Worm (Caenorhabditis elegans): Measurements from ENCODE around the gene F55B12.2.

F55B12.2 gene

ce11 chrV:13827920-13828319 lies 11.1 kb upstream of the F55B12.2 start, which contains the start of gene nrf-5:
TSS of gene nrf-5 (plus strand) at chrV:13828267.
- TF ChIP-seq unc-62 (GFP tag; optimal IDR thresholded peaks at IDR 0.05): no peak

ce11 chrV:13822752-13823151 lies 6.0 kb upstream of the F55B12.2 start, which contains the start of gene hpo-31:
TSS of gene hpo-31 (plus strand) at chrV:13823052.
- TF ChIP-seq unc-62 (GFP tag; optimal IDR thresholded peaks at IDR 0.05): no peak

DNA sequence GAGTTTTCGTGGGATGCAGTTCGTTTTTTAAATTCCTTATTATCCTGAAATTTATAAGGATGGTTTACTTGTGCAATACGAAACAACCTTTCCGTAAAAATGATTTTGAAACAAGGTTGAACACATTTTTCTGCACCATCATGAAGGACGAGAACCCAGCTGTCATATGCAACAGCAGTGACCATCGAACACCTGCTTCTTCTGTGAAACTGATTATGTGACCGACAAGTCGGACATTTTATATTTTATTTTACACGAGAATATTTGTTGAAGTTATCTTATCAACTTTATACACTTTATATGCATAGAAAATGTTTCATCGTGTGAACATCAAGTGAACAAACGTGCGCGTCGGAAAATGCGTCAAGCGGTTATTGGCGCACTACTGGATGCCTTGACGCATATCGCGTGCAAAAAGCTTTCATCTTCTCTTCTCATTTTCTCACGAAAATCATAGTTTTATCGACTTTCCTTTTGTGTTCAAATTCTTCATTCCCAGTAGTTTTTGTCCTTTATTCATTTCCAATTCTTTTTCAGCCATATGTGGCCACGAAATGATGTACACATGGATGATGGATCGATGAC lies 2.1 kb upstream of the F55B12.2 start, which contains the start of gene sel-10:
TSS of gene sel-10 (plus strand) at position 538 of the 585 bp plus-strand sequence.
- TF ChIP-seq unc-62 (GFP tag; optimal IDR thresholded peaks at IDR 0.05): no peak

DNA sequence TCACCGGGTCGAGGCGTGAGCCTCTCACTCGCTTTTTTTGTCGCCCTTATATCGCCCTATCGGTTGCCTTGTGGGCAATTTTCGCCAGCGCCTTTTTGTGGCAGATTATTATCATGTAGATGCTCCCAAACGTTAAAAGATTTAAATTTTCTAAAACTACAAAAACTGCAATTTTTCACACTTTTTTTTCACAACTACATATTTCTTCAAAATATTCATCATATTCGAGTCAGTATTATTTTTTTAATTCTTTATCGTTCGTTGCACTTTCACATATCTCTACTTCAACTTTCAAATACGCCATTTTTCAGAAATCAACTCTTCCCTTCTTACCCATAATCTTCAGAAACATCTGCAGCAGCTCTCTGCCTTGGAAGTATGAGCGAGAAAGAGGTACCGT lies 3.8 kb downstream of the F55B12.2 start, which contains the start of gene ceh-24:
TSS of gene ceh-24 (plus strand) at position 301 of the 400 bp plus-strand sequence.
- no peak for TF ChIP-seq unc-62 (GFP tag; optimal IDR thresholded peaks at IDR 0.05)

DNA sequence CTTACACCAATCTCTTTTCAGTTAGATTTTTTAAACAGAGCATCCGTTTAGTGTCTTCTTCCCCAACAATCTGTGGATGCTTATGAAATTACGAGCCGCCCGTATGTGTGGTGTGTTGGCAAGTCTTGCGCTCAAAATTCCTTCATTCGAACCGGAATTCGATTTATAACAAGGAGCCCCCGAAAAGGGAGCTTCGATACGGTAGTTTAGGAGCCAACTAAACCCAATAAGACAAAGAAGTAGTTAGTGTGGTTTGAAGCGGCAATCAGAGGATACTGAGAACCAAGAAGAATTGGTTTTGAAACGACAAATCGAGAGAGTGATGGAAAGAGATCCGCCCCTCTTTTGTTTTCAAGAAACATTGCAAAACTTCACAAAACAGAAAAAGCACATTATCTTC lies 4.4 kb downstream of the F55B12.2 start:
- no peak for TF ChIP-seq unc-62 (GFP tag; optimal IDR thresholded peaks at IDR 0.05)

- no peak for TF ChIP-seq unc-62 (GFP tag; optimal IDR thresholded peaks at IDR 0.05)
Measured at ce11 chrV:13808462-13808867, 8.3 kb downstream of the F55B12.2 start.

- no peak for TF ChIP-seq unc-62 (GFP tag; optimal IDR thresholded peaks at IDR 0.05)
Measured at ce11 chrV:13807232-13807631, 9.5 kb downstream of the F55B12.2 start, which contains the start of gene swan-1. TSS of gene swan-1 (minus strand) at chrV:13807237.

- TF ChIP-seq unc-62 (GFP tag; optimal IDR thresholded peaks at IDR 0.05): no peak
Measured at ce11 chrV:13803902-13804301, 12.9 kb downstream of the F55B12.2 start, which contains the start of gene swan-2. TSS of gene swan-2 (minus strand) at chrV:13804281.

DNA sequence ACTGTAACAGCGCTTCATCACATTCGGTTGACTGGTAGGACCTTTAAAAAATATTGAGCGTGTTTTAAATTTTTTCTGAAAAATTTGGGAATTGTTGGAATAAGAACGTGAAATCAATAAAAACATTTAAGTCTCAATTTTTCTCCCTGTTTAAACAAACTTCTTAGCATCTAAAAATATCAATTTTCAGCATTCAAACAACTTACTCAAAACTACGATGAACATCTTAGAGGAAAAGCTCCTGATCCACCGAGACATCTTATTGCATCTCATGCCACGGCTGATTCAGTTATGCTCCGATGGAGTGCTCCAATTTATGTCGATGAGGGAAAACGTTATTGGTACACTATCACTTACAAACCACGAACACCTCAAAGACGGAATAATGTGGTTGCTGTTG lies 17.6 kb downstream of the F55B12.2 start:
- TF ChIP-seq unc-62 (GFP tag; optimal IDR thresholded peaks at IDR 0.05): no peak

- TF ChIP-seq unc-62 (GFP tag; optimal IDR thresholded peaks at IDR 0.05): no peak
Measured at ce11 chrV:13796246-13796776, 20.5 kb downstream of the F55B12.2 start, which contains the start of gene twk-32. TSS of gene twk-32 (plus strand) at chrV:13796641.

- no peak for TF ChIP-seq unc-62 (GFP tag; optimal IDR thresholded peaks at IDR 0.05)
Measured at ce11 chrV:13794046-13794445, 22.7 kb downstream of the F55B12.2 start.

DNA sequence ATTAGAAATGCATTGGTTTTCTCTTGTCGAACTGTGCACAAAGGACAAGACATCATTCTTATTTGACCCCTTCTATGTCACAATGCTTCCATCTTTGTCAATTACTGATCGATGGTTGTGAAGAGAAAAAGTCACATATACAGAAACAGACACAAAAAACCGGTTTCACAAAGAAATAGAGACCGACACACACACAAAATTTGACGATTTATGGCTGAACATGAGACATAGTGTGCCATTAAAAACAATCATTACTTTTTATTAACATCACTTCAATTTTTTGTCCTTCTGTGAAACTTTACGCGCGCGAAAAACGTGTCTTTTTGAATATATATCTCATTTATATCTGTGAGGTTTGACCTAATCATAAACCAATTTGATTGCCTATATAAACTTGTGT lies 26.2 kb downstream of the F55B12.2 start:
- no peak for TF ChIP-seq unc-62 (GFP tag; optimal IDR thresholded peaks at IDR 0.05)

DNA sequence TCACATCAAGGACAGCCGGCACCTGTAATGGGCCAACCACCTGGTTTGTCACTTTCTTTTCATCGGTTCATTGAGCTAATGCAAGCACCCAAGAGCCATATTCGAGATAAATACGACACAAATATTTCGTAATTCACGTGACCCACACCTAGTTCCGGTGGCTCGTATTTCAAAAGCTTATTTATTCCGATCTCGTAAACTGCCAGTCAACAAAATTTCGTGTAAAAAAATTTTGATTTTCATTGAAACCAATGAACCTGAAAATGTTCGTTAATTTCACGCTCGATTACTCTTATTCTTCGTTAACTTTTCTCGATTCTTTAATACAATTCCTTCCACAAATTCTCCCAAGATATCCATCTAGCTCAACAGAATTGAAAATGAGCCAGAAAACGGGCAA lies 26.7 kb downstream of the F55B12.2 start:
- TF ChIP-seq unc-62 (GFP tag; optimal IDR thresholded peaks at IDR 0.05): no peak

DNA sequence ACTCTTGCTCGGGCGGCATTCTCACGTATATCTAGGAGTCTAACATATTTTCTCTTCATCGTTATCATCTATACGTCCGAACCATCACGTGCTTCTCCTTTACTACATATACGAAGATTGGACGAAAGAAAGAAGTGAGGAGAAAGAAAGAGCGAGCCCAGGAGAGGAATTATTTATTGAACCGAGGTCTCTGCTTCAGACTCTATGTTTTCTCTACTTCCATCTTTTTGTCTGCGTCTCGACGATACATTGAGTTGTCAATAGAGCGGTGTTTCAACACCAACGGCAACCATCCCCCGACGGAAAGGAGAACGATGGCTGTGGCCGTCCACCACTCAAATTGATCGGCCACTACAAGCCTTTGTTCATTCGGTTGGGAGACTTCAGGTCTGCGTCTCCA lies 27.4 kb downstream of the F55B12.2 start:
- TF ChIP-seq unc-62 (GFP tag; optimal IDR thresholded peaks at IDR 0.05): no peak

DNA sequence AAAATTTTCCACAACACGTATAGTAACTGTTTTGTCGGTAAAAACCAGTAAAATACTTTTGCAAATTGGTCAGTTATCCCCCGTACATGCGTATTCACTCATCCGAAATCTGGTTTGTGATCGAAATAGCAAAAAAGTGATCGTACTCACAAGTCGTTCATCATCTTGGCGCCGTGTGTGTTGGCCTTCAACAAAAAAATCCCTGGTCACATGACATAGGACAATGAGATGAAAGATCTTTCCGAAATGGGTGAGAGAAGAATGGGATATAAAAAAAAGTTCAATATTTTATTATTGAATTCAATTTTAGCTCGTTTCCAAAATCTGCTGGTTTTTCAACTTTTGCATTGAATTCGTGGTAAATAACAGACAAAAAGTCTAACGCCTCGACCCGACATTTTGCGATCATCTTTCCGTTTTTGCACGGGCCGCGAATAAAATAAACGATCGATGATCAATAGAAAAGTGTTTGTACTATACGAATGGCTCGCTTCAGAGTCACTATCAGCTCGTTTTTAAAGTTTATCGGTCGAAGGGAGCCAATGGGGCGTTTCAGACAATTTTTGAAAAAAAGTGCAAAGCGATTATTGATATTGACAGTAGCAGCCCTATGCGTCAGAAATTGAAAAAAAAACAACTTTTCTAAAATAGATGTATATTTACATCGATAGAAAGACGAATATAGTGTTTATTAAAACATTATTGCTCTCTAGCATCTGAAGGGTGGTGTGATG lies 28.7 kb downstream of the F55B12.2 start:
- TF ChIP-seq unc-62 (GFP tag; optimal IDR thresholded peaks at IDR 0.05): no peak

- TF ChIP-seq unc-62 (GFP tag; optimal IDR thresholded peaks at IDR 0.05): no peak
Measured at ce11 chrV:13787225-13787898, 29.4 kb downstream of the F55B12.2 start, which contains the start of the genes F53C11.4 and F53C11.5. TSS of gene F53C11.4 (minus strand) at chrV:13787352. TSS of gene F53C11.5 (plus strand) at chrV:13787549.

Measured in whole organism, dauer.